Worm (Caenorhabditis elegans): ENCODE data around the gene pqn-73.

- TF ChIP-seq nhr-27 (tag; optimal IDR thresholded peaks at IDR 0.05) (no peak), zim-3 (tag; optimal IDR thresholded peaks at IDR 0.05) (no peak), ceh-40 (GFP tag; IDR thresholded peaks at IDR 0.05) (no peak), snpc-4 (GFP tag; optimal IDR thresholded peaks at IDR 0.05) (no peak), snpc-4 (tag; optimal IDR thresholded peaks at IDR 0.05) (no peak), ztf-28 (GFP tag; IDR thresholded peaks at IDR 0.05) (no peak), tbx-9 (tag; optimal IDR thresholded peaks at IDR 0.05; ENCODE audit: borderline replicate concordance) (no peak), lsy-27 (tag; optimal IDR thresholded peaks at IDR 0.05; ENCODE audit: borderline replicate concordance, insufficient read depth) (no peak), sea-2 (GFP tag; IDR thresholded peaks at IDR 0.05) (no peak), F22D6.2 (tag; optimal IDR thresholded peaks at IDR 0.05) (no peak), chd-7 (tag; optimal IDR thresholded peaks at IDR 0.05) (no peak), ets-4 (GFP tag; optimal IDR thresholded peaks at IDR 0.05) (no peak)
These were observed 45.4 kb downstream of the pqn-73 start for ce11 chrII:8585921-8586320.

All from whole organism, young adult.